Worm (Caenorhabditis elegans): Measurements from ENCODE around the gene flr-1.
"Not testable (repeated sequence)": the region's sequence is repeated elsewhere in the genome, so short reads cannot be mapped to it uniquely, and the experiment has no call there.

Gene flr-1

ce11 chrX:13469047-13469633 is 12.8 kb upstream of the flr-1 start, which contains the start of gene col-184:
col-184 (plus strand) TSS chrX:13469455.
- no peak for TF ChIP-seq him-1 (tag; optimal IDR thresholded peaks at IDR 0.05)
- no peak for TF ChIP-seq W03F9.2 (tag; optimal IDR thresholded peaks at IDR 0.05)
- TF ChIP-seq dao-5 (tag; optimal IDR thresholded peaks at IDR 0.05): no peak

- TF ChIP-seq W03F9.2 (tag; optimal IDR thresholded peaks at IDR 0.05): no peak
- no peak for TF ChIP-seq dao-5 (tag; optimal IDR thresholded peaks at IDR 0.05)
- no peak for TF ChIP-seq him-1 (tag; optimal IDR thresholded peaks at IDR 0.05)
Observed at ce11 chrX:13466926-13467866, 10.9 kb upstream of the flr-1 start, which contains the start of gene col-183. col-183 (minus strand) TSS chrX:13467764.

ce11 chrX:13463793-13464192 is 7.5 kb upstream of the flr-1 start, which contains the start of gene F02D10.2:
F02D10.2 (minus strand) TSS chrX:13463893.
- TF ChIP-seq him-1 (tag; optimal IDR thresholded peaks at IDR 0.05) (no peak), dao-5 (tag; optimal IDR thresholded peaks at IDR 0.05) (no peak), W03F9.2 (tag; optimal IDR thresholded peaks at IDR 0.05) (no peak)

- no peak for TF ChIP-seq him-1 (tag; optimal IDR thresholded peaks at IDR 0.05)
- TF ChIP-seq W03F9.2 (tag; optimal IDR thresholded peaks at IDR 0.05): no peak
- TF ChIP-seq dao-5 (tag; optimal IDR thresholded peaks at IDR 0.05): no peak
Observed at ce11 chrX:13462519-13462918, 6.2 kb upstream of the flr-1 start, which contains the start of gene F02D10.3. F02D10.3 (minus strand) TSS chrX:13462619.

ce11 chrX:13451578-13451977 is 4.8 kb downstream of the flr-1 start, which contains the start of gene F02D10.6:
F02D10.6 (minus strand) TSS chrX:13451678.
- TF ChIP-seq W03F9.2 (tag; optimal IDR thresholded peaks at IDR 0.05) (no peak), dao-5 (tag; optimal IDR thresholded peaks at IDR 0.05) (no peak), him-1 (tag; optimal IDR thresholded peaks at IDR 0.05) (no peak)

ce11 chrX:13448665-13449099 is 7.7 kb downstream of the flr-1 start:
- TF ChIP-seq W03F9.2 (tag; optimal IDR thresholded peaks at IDR 0.05): peak; percentile 44
- TF ChIP-seq dao-5 (tag; optimal IDR thresholded peaks at IDR 0.05): peak; percentile 68
- TF ChIP-seq him-1 (tag; optimal IDR thresholded peaks at IDR 0.05): peak; percentile 69

- no peak for TF ChIP-seq him-1 (tag; optimal IDR thresholded peaks at IDR 0.05)
- TF ChIP-seq W03F9.2 (tag; optimal IDR thresholded peaks at IDR 0.05): no peak
- TF ChIP-seq dao-5 (tag; optimal IDR thresholded peaks at IDR 0.05): no peak
Observed at ce11 chrX:13446418-13446817, 9.9 kb downstream of the flr-1 start, which contains the start of gene set-8. set-8 (plus strand) TSS chrX:13446718.

ce11 chrX:13444267-13444666 is 12.1 kb downstream of the flr-1 start:
- TF ChIP-seq him-1 (tag; optimal IDR thresholded peaks at IDR 0.05): no peak
- no peak for TF ChIP-seq W03F9.2 (tag; optimal IDR thresholded peaks at IDR 0.05)
- TF ChIP-seq dao-5 (tag; optimal IDR thresholded peaks at IDR 0.05): no peak

- no peak for TF ChIP-seq dao-5 (tag; optimal IDR thresholded peaks at IDR 0.05)
- TF ChIP-seq W03F9.2 (tag; optimal IDR thresholded peaks at IDR 0.05): no peak
- TF ChIP-seq him-1 (tag; optimal IDR thresholded peaks at IDR 0.05): no peak
Observed at ce11 chrX:13443283-13443682, 13.1 kb downstream of the flr-1 start.

ce11 chrX:13442446-13442845 is 13.9 kb downstream of the flr-1 start:
- TF ChIP-seq W03F9.2 (tag; optimal IDR thresholded peaks at IDR 0.05): peak; percentile 49
- TF ChIP-seq him-1 (tag; optimal IDR thresholded peaks at IDR 0.05): peak; percentile 9
- no peak for TF ChIP-seq dao-5 (tag; optimal IDR thresholded peaks at IDR 0.05)

ce11 chrX:13435790-13436472 is 20.4 kb downstream of the flr-1 start, which contains the start of gene jmjd-3.3:
jmjd-3.3 (plus strand) TSS chrX:13436422.
- TF ChIP-seq him-1 (tag; optimal IDR thresholded peaks at IDR 0.05): no peak
- TF ChIP-seq dao-5 (tag; optimal IDR thresholded peaks at IDR 0.05): no peak
- TF ChIP-seq W03F9.2 (tag; optimal IDR thresholded peaks at IDR 0.05): no peak

- TF ChIP-seq him-1 (tag; optimal IDR thresholded peaks at IDR 0.05) (no peak), W03F9.2 (tag; optimal IDR thresholded peaks at IDR 0.05) (no peak), dao-5 (tag; optimal IDR thresholded peaks at IDR 0.05) (no peak)
Observed at ce11 chrX:13435116-13435515, 21.2 kb downstream of the flr-1 start.

- not testable (repeated sequence) for TF ChIP-seq dao-5, him-1, W03F9.2 (tag; optimal IDR thresholded peaks at IDR 0.05)
Observed at ce11 chrX:13431388-13431787, 25.0 kb downstream of the flr-1 start, which contains the start of gene C29F7.10. C29F7.10 (minus strand) TSS chrX:13431488.
